Fruit fly (Drosophila melanogaster) whole organism, embryonic: Measurements from ENCODE around the gene CG31126.

Source experiments
- CG13287 ChIP-seq: fragments of 200-800 bp; sonication (Bioruptor generic); IDR thresholded peaks from 2 replicates; pipeline ENCODE4 v1.3.6; 2022; ENCODE audit warnings: missing biosample characterization, missing genetic modification characterization; ENCODE audit not compliant: partially characterized antibody
- CG14667 ChIP-seq: fragments of 200-800 bp; sonication (Bioruptor generic); IDR thresholded peaks from 2 replicates; pipeline ENCODE4 v1.3.6; 2022; ENCODE audit warnings: missing biosample characterization, missing genetic modification characterization
- CG15696 ChIP-seq: fragments of 200-800 bp; sonication (Bioruptor generic); optimal IDR thresholded peaks from 2 replicates; lab custom pipeline; 2019; ENCODE audit warnings: missing biosample characterization, mild to moderate bottlenecking, missing genetic modification characterization, moderate library complexity
- CG1602 ChIP-seq: fragments of 200-800 bp; sonication (Bioruptor generic); optimal IDR thresholded peaks from 3 replicates; lab custom pipeline; 2016; ENCODE audit warnings: missing biosample characterization, missing genetic modification characterization
- CG1832 ChIP-seq: fragments of 200-800 bp; sonication (Bioruptor generic); optimal IDR thresholded peaks from 2 replicates; lab custom pipeline; 2017; ENCODE audit warnings: missing biosample characterization, mild to moderate bottlenecking, missing genetic modification characterization, inconsistent platforms
- CG18599 ChIP-seq: fragments of 200-800 bp; sonication (Bioruptor generic); optimal IDR thresholded peaks from 3 replicates; lab custom pipeline; 2017; ENCODE audit warnings: missing biosample characterization, missing genetic modification characterization, mild to moderate bottlenecking, moderate library complexity, missing genetic modification reagents
- CG18764 ChIP-seq: fragments of 200-800 bp; sonication (Bioruptor generic); optimal IDR thresholded peaks from 3 replicates; lab custom pipeline; 2016; ENCODE audit warnings: missing biosample characterization, missing genetic modification characterization
- CG2120 ChIP-seq: fragments of 200-800 bp; sonication (Bioruptor generic); optimal IDR thresholded peaks from 3 replicates; lab custom pipeline; 2016; ENCODE audit warnings: missing biosample characterization, missing genetic modification characterization
- CG2712 ChIP-seq: fragments of 200-800 bp; optimal IDR thresholded peaks from 3 replicates; lab custom pipeline; 2019; ENCODE audit warnings: missing biosample characterization, mild to moderate bottlenecking, missing genetic modification characterization, moderate library complexity
- CG3726 ChIP-seq: fragments of 200-800 bp; sonication (Bioruptor generic); IDR thresholded peaks from 3 replicates; pipeline ENCODE4, ENCODE4 v1.3.6; 2022; ENCODE audit warnings: missing biosample characterization, missing genetic modification characterization
- CG4854 ChIP-seq: fragments of 200-800 bp; sonication (Bioruptor generic); optimal IDR thresholded peaks from 2 replicates; lab custom pipeline; 2016; ENCODE audit warnings: missing biosample characterization, missing genetic modification characterization, inconsistent platforms
- CG8765 ChIP-seq: fragments of 200-800 bp; sonication (Bioruptor generic); IDR thresholded peaks from 2 replicates; pipeline ENCODE4 v1.3.6; 2022; ENCODE audit warnings: missing biosample characterization, missing genetic modification characterization
- CG9215 ChIP-seq: fragments of 200-800 bp; sonication (Bioruptor generic); IDR thresholded peaks from 2 replicates; pipeline ENCODE4 v1.3.6; 2022; ENCODE audit warnings: missing biosample characterization, missing genetic modification characterization
- CG9817 ChIP-seq: fragments of 200-800 bp; sonication (Bioruptor generic); optimal IDR thresholded peaks from 2 replicates; lab custom pipeline; 2018; ENCODE audit warnings: missing biosample characterization, mild to moderate bottlenecking, missing genetic modification characterization, moderate library complexity
- CkIIα-i1 ChIP-seq: fragments of 200-800 bp; sonication (Bioruptor generic); IDR thresholded peaks from 2 replicates; pipeline ENCODE4 v1.3.6; 2022; ENCODE audit warnings: missing biosample characterization, missing genetic modification characterization
- Dfd ChIP-seq, 2 experiments: fragments of >200 bp; optimal IDR thresholded peaks; 2 replicates each; lab custom pipeline; 2017; ENCODE audit warnings: missing biosample characterization in 2 of 2, missing genetic modification characterization in 2 of 2
- Dref ChIP-seq: fragments of 200-800 bp; sonication (Bioruptor generic); IDR thresholded peaks from 2 replicates; pipeline ENCODE4 v1.3.6; 2022; ENCODE audit warnings: missing biosample characterization, missing genetic modification characterization
- Drgx ChIP-seq: fragments of 200-800 bp; sonication (Bioruptor generic); IDR thresholded peaks from 2 replicates; pipeline ENCODE4 v1.3.6; 2022; ENCODE audit warnings: missing biosample characterization, missing genetic modification characterization
- Hey ChIP-seq: fragments of 200-800 bp; sonication (Bioruptor generic); optimal IDR thresholded peaks from 3 replicates; lab custom pipeline; 2018; ENCODE audit warnings: missing biosample characterization, mild to moderate bottlenecking, missing genetic modification characterization
- HmgZ ChIP-seq: fragments of 200-800 bp; sonication (Bioruptor generic); optimal IDR thresholded peaks from 2 replicates; lab custom pipeline; 2018; ENCODE audit warnings: missing biosample characterization, mild to moderate bottlenecking, missing genetic modification characterization
- Hr3 ChIP-seq: fragments of 200-800 bp; sonication (Bioruptor generic); optimal IDR thresholded peaks from 3 replicates; lab custom pipeline; 2016; ENCODE audit warnings: missing biosample characterization, missing genetic modification characterization
- Hr39 ChIP-seq: fragments of >200 bp; optimal IDR thresholded peaks from 2 replicates; lab custom pipeline; 2017
- MBD-R2 ChIP-seq: fragments of 200-800 bp; sonication (Bioruptor generic); IDR thresholded peaks from 2 replicates; pipeline ENCODE4 v1.3.6; 2022; ENCODE audit warnings: missing biosample characterization, missing genetic modification characterization
- Meics ChIP-seq: fragments of 200-800 bp; sonication (Bioruptor generic); optimal IDR thresholded peaks from 2 replicates; lab custom pipeline; 2017; ENCODE audit warnings: missing biosample characterization, mild to moderate bottlenecking, missing genetic modification characterization
- Nf-YB ChIP-seq: fragments of 200-800 bp; sonication (Bioruptor generic); optimal IDR thresholded peaks from 3 replicates; lab custom pipeline; 2019; ENCODE audit warnings: missing biosample characterization, mild to moderate bottlenecking, missing genetic modification characterization, moderate library complexity
- Opbp ChIP-seq: fragments of 200-800 bp; sonication (Bioruptor generic); IDR thresholded peaks from 3 replicates; pipeline ENCODE4 v1.3.6; 2022; ENCODE audit warnings: missing biosample characterization, missing genetic modification characterization; ENCODE audit not compliant: partially characterized antibody
- Usf ChIP-seq: fragments of 200-800 bp; sonication (Bioruptor generic); optimal IDR thresholded peaks from 2 replicates; lab custom pipeline; 2017; ENCODE audit warnings: missing genotype, missing biosample characterization, missing genetic modification characterization
- al ChIP-seq: fragments of 200-800 bp; sonication (Bioruptor generic); IDR thresholded peaks from 2 replicates; pipeline ENCODE4 v1.3.6; 2022; ENCODE audit warnings: missing biosample characterization, missing genetic modification characterization
- ase ChIP-seq: fragments of 200-800 bp; sonication (Bioruptor generic); IDR thresholded peaks from 3 replicates; pipeline ENCODE4 v1.3.6; 2022; ENCODE audit warnings: missing biosample characterization, missing genetic modification characterization
- bab2 ChIP-seq: fragments of 200-800 bp; sonication (Bioruptor generic); optimal IDR thresholded peaks from 2 replicates; lab custom pipeline; 2016; ENCODE audit warnings: missing biosample characterization, missing genetic modification characterization
- bowl ChIP-seq: fragments of 200-800 bp; sonication (Bioruptor generic); IDR thresholded peaks from 2 replicates; pipeline ENCODE4 v1.3.6; 2022; ENCODE audit warnings: missing biosample characterization, missing genetic modification characterization
- br ChIP-seq: fragments of >200 bp; optimal IDR thresholded peaks from 2 replicates; lab custom pipeline; 2017
- cato ChIP-seq: fragments of 200-800 bp; sonication (Bioruptor generic); optimal IDR thresholded peaks from 2 replicates; lab custom pipeline; 2016; ENCODE audit warnings: missing biosample characterization, missing genetic modification characterization, borderline replicate concordance
- da ChIP-seq: fragments of 200-800 bp; sonication (Bioruptor generic); optimal IDR thresholded peaks from 2 replicates; lab custom pipeline; 2016; ENCODE audit warnings: missing biosample characterization, missing genetic modification characterization
- emc ChIP-seq: fragments of 200-800 bp; sonication (Bioruptor generic); optimal IDR thresholded peaks from 2 replicates; lab custom pipeline; 2016; ENCODE audit warnings: missing biosample characterization, missing genetic modification characterization
- gfzf ChIP-seq: fragments of 200-800 bp; sonication (Bioruptor generic); optimal IDR thresholded peaks from 2 replicates; lab custom pipeline; 2016; ENCODE audit warnings: missing biosample characterization, mild to moderate bottlenecking, missing genetic modification characterization, moderate library complexity
- grau ChIP-seq: fragments of 200-800 bp; optimal IDR thresholded peaks from 3 replicates; lab custom pipeline; 2019; ENCODE audit warnings: missing biosample characterization, mild to moderate bottlenecking, missing genetic modification characterization, moderate library complexity
- grn ChIP-seq: fragments of 200-800 bp; sonication (Bioruptor generic); optimal IDR thresholded peaks from 3 replicates; lab custom pipeline; 2017; ENCODE audit warnings: missing biosample characterization, missing genetic modification characterization
- kay ChIP-seq: fragments of 200-800 bp; sonication (Bioruptor generic); optimal IDR thresholded peaks from 2 replicates; lab custom pipeline; 2016; ENCODE audit warnings: missing biosample characterization, missing genetic modification characterization
- kni ChIP-seq: fragments of 200-800 bp; sonication (Bioruptor generic); optimal IDR thresholded peaks from 3 replicates; lab custom pipeline; 2017; ENCODE audit warnings: mild to moderate bottlenecking, missing biosample characterization, missing genetic modification reagents, missing genetic modification characterization
- lbe ChIP-seq: fragments of 200-800 bp; sonication (Bioruptor generic); optimal IDR thresholded peaks from 2 replicates; lab custom pipeline; 2016; ENCODE audit warnings: missing biosample characterization, mild to moderate bottlenecking, missing genetic modification characterization
- mam ChIP-seq: fragments of 200-800 bp; sonication (Bioruptor generic); optimal IDR thresholded peaks from 3 replicates; lab custom pipeline; 2016; ENCODE audit warnings: missing biosample characterization, missing genetic modification characterization
- org-1 ChIP-seq: fragments of 200-800 bp; sonication (Bioruptor generic); optimal IDR thresholded peaks from 2 replicates; lab custom pipeline; 2017; ENCODE audit warnings: missing biosample characterization, missing genetic modification characterization
- pan ChIP-seq, 4 experiments: fragments of >200 bp in 3 of 4; fragments of 200-800 bp in 1 of 4; sonication (Bioruptor generic) in 1 of 4; optimal IDR thresholded peaks in 3 of 4; IDR thresholded peaks in 1 of 4; 2 replicates each; pipeline versions ENCODE4 v1.3.6 to Lab custom; 2017 to 2022; ENCODE audit warnings: missing biosample characterization in 2 of 4, missing genetic modification characterization in 2 of 4, mixed read lengths in 1 of 4
- phol ChIP-seq: fragments of 200-800 bp; sonication (Bioruptor generic); optimal IDR thresholded peaks from 3 replicates; lab custom pipeline; 2018; ENCODE audit warnings: missing biosample characterization, mild to moderate bottlenecking, missing genetic modification characterization, moderate library complexity
- repo ChIP-seq: fragments of 200-800 bp; sonication (Bioruptor generic); optimal IDR thresholded peaks from 2 replicates; lab custom pipeline; 2016; ENCODE audit warnings: missing biosample characterization, missing genetic modification characterization
- sens-2 ChIP-seq: fragments of 200-800 bp; sonication (Bioruptor generic); IDR thresholded peaks from 2 replicates; pipeline ENCODE4 v1.3.6; 2022; ENCODE audit warnings: missing biosample characterization, missing genetic modification characterization
- seq ChIP-seq: fragments of 200-800 bp; sonication (Bioruptor generic); IDR thresholded peaks from 2 replicates; pipeline ENCODE4 v1.3.6; 2022; ENCODE audit warnings: missing biosample characterization, missing genetic modification characterization
- shn ChIP-seq: fragments of 200-800 bp; sonication (Bioruptor generic); optimal IDR thresholded peaks from 3 replicates; lab custom pipeline; 2016; ENCODE audit warnings: missing biosample characterization, missing genetic modification characterization
- sr ChIP-seq: fragments of 200-800 bp; sonication (Bioruptor generic); IDR thresholded peaks from 3 replicates; pipeline ENCODE4 v1.3.6; 2022; ENCODE audit warnings: missing biosample characterization, missing genetic modification characterization
- unc-4 ChIP-seq: fragments of 200-800 bp; sonication (Bioruptor generic); IDR thresholded peaks from 2 replicates; pipeline ENCODE4 v1.3.6; 2022; ENCODE audit warnings: missing biosample characterization, missing genetic modification characterization; ENCODE audit not compliant: partially characterized antibody

CG31126 gene

dm6 chr3R:24659173-24659846 lies at the start of gene CG31126 (continued):
- TF ChIP-seq emc (GFP tag; lab: Kevin White, UChicago) (no peak), Hey (tag; lab: Kevin White, UChicago) (no peak), grn (GFP tag; lab: Kevin White, UChicago) (no peak), MBD-R2 (GFP tag; lab: Robert Waterston, UW) (peak; percentile 95), kni (GFP tag; lab: Kevin White, UChicago) (no peak), CG8765 (GFP tag; lab: Robert Waterston, UW) (no peak), sr (no peak), br (lab: Kevin White, UChicago) (no peak), unc-4 (GFP tag; lab: Robert Waterston, UW) (peak; percentile 58), CG9817 (tag; lab: Kevin White, UChicago) (no peak), CG15696 (tag; lab: Kevin White, UChicago) (no peak), CG13287 (GFP tag; lab: Robert Waterston, UW) (peak; percentile 76), CG3726 (GFP tag; lab: Robert Waterston, UW) (no peak), repo (GFP tag; lab: Kevin White, UChicago) (no peak), CG2712 (no peak), CG9215 (GFP tag; lab: Robert Waterston, UW) (no peak), sens-2 (GFP tag; lab: Robert Waterston, UW) (no peak), Drgx (GFP tag; lab: Robert Waterston, UW) (no peak), Hr39 (lab: Kevin White, UChicago) (no peak), gfzf (GFP tag; lab: Kevin White, UChicago) (no peak), Dfd (GFP tag; optimal IDR thresholded peaks at IDR 0.05; lab: Kevin White, UChicago) (no peak), Dref (GFP tag; lab: Robert Waterston, UW) (peak; percentile 85), shn (no peak), CG1602 (GFP tag; lab: Kevin White, UChicago) (no peak), Nf-YB (no peak), CG1832 (GFP tag; lab: Kevin White, UChicago) (no peak), CG14667 (GFP tag; lab: Robert Waterston, UW) (no peak), seq (no peak), Meics (no peak), CG18599 (GFP tag; lab: Kevin White, UChicago) (no peak), CkIIα-i1 (no peak), phol (no peak), da (no peak), org-1 (no peak), al (no peak), kay (no peak), Hr3 (GFP tag; lab: Kevin White, UChicago) (no peak), HmgZ (tag; lab: Kevin White, UChicago) (peak; percentile 35), pan (optimal IDR thresholded peaks at IDR 0.05; lab: Kevin White, UChicago) (no peak), pan (GFP tag; optimal IDR thresholded peaks at IDR 0.05 in 1 of 2, IDR thresholded peaks at IDR 0.05 in 1 of 2) (no peak), grau (tag; lab: Kevin White, UChicago) (no peak), CG2120 (GFP tag; lab: Kevin White, UChicago) (no peak), bab2 (GFP tag; lab: Kevin White, UChicago) (no peak), CG4854 (GFP tag; lab: Kevin White, UChicago) (no peak), lbe (GFP tag; lab: Kevin White, UChicago) (no peak), CG18764 (GFP tag; lab: Kevin White, UChicago) (no peak), Opbp (GFP tag; lab: Robert Waterston, UW) (peak; percentile 44; the same call in 2 of the 3 replicates), Usf (no peak), ase (GFP tag; lab: Robert Waterston, UW) (no peak), bowl (GFP tag; lab: Robert Waterston, UW) (no peak), cato (GFP tag; lab: Kevin White, UChicago) (no peak), mam (GFP tag; lab: Kevin White, UChicago) (no peak)
